Worm (Caenorhabditis elegans): ENCODE results near the gene Y47D3B.12.

DNA sequence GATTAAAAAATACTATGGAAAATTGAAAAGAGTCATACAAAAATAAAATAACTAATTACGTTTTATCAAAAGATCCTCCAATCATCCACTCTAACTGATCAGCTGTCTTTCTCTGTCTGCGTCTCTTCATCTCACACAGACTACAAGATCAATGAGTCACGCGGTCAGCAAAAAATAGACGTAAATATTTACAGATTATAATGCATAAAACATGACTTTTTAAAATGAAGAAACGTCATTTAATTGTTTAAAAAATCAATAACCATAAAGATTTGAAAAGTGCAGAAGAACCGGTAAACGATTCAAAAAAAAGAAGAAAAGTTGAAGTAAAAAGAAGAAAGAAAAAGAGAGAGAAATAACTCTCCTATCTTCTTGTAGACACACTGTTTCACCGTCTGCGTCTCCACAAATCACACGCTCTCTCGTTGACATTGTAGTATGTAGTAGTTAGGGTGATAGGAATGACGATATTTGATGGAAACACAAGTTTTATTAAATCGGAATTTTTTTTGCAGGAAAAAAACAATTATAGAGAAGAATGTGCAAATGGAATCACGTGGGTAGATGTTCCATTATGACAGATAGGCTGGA, 42.1 kb downstream of the Y47D3B.12 start:
- no peak for TF ChIP-seq tbx-37 (GFP tag; conservative IDR thresholded peaks at IDR 0.05)
- no peak for TF ChIP-seq sea-1 (GFP tag; conservative IDR thresholded peaks at IDR 0.05)
- TF ChIP-seq scrt-1 (GFP tag; IDR thresholded peaks at IDR 0.05) = no peak
- TF ChIP-seq flt-1 (GFP tag; IDR thresholded peaks at IDR 0.05) = no peak
- no peak for TF ChIP-seq ama-1 (optimal IDR thresholded peaks at IDR 0.05)
- no peak for TF ChIP-seq pes-1 (GFP tag; IDR thresholded peaks at IDR 0.05)
- no peak for TF ChIP-seq hmg-4 (GFP tag; optimal IDR thresholded peaks at IDR 0.05)

All from whole organism, early embryonic.